Fruit fly (Drosophila melanogaster): Measurements from ENCODE around the gene CG5292.

Gene CG5292

DNA sequence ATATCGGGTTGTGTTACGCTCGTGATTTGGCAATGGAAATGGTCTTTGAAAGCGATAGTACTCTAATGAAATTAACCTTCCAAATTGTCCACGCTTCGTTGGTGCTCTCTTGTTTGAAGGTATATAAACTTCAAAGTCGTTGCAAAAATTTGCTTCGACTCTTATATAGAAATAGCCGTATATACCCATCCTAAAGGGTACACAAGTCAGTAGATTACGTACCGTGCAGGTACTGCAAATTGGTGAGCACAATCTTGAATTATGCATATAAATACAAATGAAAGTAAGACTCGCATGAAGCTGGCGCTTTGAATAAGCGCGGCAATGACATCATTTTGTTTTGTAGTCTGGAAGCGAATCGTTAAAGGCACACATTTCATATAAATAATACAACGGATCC is 35.4 kb upstream of the CG5292 start:
- no peak for TF ChIP-seq CG11294 (GFP tag; IDR thresholded peaks at IDR 0.05)
- no peak for TF ChIP-seq CG16779 (tag; optimal IDR thresholded peaks at IDR 0.05)
- TF ChIP-seq Met (GFP tag; optimal IDR thresholded peaks at IDR 0.05): peak; percentile 35
- TF ChIP-seq Eip78C (GFP tag): peak; percentile 55
- TF ChIP-seq vri (GFP tag; optimal IDR thresholded peaks at IDR 0.05): peak; percentile 40
- no peak for TF ChIP-seq CG11902 (GFP tag; optimal IDR thresholded peaks at IDR 0.05)
- TF ChIP-seq CG7368 (GFP tag; optimal IDR thresholded peaks at IDR 0.05): no peak
- peak; percentile 14 for TF ChIP-seq esn (GFP tag; optimal IDR thresholded peaks at IDR 0.05)

DNA sequence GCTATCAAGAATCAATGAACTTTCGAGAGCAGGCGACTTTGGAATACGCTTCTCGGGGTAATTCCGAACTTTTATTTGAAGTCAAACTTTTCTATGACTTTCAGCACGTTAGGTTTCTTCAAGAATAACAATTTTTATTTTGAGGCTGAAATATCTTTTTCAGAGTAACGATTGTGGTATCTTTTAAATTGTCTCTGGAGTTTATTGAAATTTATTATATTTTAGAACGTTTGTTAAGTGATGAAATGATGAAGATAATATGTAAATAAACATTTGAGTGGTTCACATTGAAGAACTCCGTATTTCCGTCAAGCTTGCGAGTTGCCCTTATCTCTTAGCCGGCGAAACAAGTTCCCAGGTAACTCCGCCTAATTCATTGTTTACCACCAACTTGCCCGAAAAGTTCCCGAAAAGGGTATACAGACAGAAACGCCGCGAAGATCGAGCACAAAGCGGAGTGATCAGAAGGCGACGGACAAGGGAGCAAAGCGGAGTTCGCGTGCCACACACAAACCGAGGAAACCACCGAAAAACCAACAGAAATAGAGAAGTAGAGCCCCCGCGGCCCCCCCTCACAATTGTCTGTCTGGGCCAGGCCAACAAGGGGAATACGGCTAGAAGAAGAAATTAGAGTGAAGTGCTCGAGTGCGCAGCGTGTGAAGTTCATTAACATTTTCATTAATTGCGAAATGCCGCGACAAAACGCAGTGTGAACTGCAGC is 33.9 kb upstream of the CG5292 start:
- TF ChIP-seq Hr4 (GFP tag; optimal IDR thresholded peaks at IDR 0.05) (peak; percentile 35), CG32006 (GFP tag; optimal IDR thresholded peaks at IDR 0.05) (peak; percentile 63), Smox (GFP tag; optimal IDR thresholded peaks at IDR 0.05) (peak; percentile 20), fd59A (GFP tag; optimal IDR thresholded peaks at IDR 0.05) (peak; percentile 69), CG8632 (GFP tag; optimal IDR thresholded peaks at IDR 0.05) (peak; percentile 51), Eip93F (GFP tag; optimal IDR thresholded peaks at IDR 0.05) (no peak), Sox15 (GFP tag; optimal IDR thresholded peaks at IDR 0.05) (peak; percentile 37), dsx (GFP tag; optimal IDR thresholded peaks at IDR 0.05; ENCODE audit: poor library complexity, severe bottlenecking) (peak; percentile 63), vri (GFP tag; optimal IDR thresholded peaks at IDR 0.05) (peak; percentile 62), Sox102F (GFP tag; optimal IDR thresholded peaks at IDR 0.05) (peak; percentile 77), CG11762 (GFP tag; optimal IDR thresholded peaks at IDR 0.05; ENCODE audit: insufficient read depth) (no peak), CG11902 (GFP tag; optimal IDR thresholded peaks at IDR 0.05) (peak; percentile 43), dac (GFP tag; optimal IDR thresholded peaks at IDR 0.05) (no peak), Ets96B (tag; optimal IDR thresholded peaks at IDR 0.05) (peak; percentile 59), CG16779 (tag; optimal IDR thresholded peaks at IDR 0.05) (no peak), CG6854 (GFP tag; optimal IDR thresholded peaks at IDR 0.05) (peak; percentile 14), Blimp-1 (GFP tag; optimal IDR thresholded peaks at IDR 0.05) (peak; percentile 15), Hr38 (GFP tag; optimal IDR thresholded peaks at IDR 0.05) (no peak), Lpt (GFP tag; optimal IDR thresholded peaks at IDR 0.05) (no peak), CG8119 (GFP tag; IDR thresholded peaks at IDR 0.05) (no peak), Hr39 (GFP tag; optimal IDR thresholded peaks at IDR 0.05) (peak; percentile 69), net (GFP tag; optimal IDR thresholded peaks at IDR 0.05) (peak; percentile 54), CG8319 (GFP tag; optimal IDR thresholded peaks at IDR 0.05) (peak; percentile 33), CG11294 (GFP tag; IDR thresholded peaks at IDR 0.05) (no peak), CG7368 (GFP tag; optimal IDR thresholded peaks at IDR 0.05) (no peak), CG10631 (GFP tag; optimal IDR thresholded peaks at IDR 0.05) (peak; percentile 43), CG9139 (GFP tag; optimal IDR thresholded peaks at IDR 0.05) (peak; percentile 39), Eip78C (GFP tag) (peak; percentile 92), CG6276 (GFP tag; optimal IDR thresholded peaks at IDR 0.05) (peak; percentile 37), ss (GFP tag; optimal IDR thresholded peaks at IDR 0.05) (peak; percentile 32 to 38), acj6 (GFP tag; optimal IDR thresholded peaks at IDR 0.05) (peak; percentile 64), CG1621 (tag; optimal IDR thresholded peaks at IDR 0.05) (peak; percentile 10), CG3032 (tag; optimal IDR thresholded peaks at IDR 0.05) (peak; percentile 74), spab (GFP tag; optimal IDR thresholded peaks at IDR 0.05) (peak; percentile 61), Met (GFP tag; optimal IDR thresholded peaks at IDR 0.05) (peak; percentile 83), eg (GFP tag; IDR thresholded peaks at IDR 0.05) (no peak), Sox14 (GFP tag; optimal IDR thresholded peaks at IDR 0.05) (peak; percentile 75), Eip75B (GFP tag; optimal IDR thresholded peaks at IDR 0.05) (peak; percentile 57), pdm3 (GFP tag; optimal IDR thresholded peaks at IDR 0.05) (peak; percentile 71), Gug (GFP tag; IDR thresholded peaks at IDR 0.05) (no peak), lz (GFP tag; optimal IDR thresholded peaks at IDR 0.05) (peak; percentile 68), CG3919 (GFP tag; optimal IDR thresholded peaks at IDR 0.05) (peak; percentile 55), CG6163 (GFP tag; IDR thresholded peaks at IDR 0.05) (0 out of 3 replicates have a peak, but pooled peaks have one; percentile 33), CG31627 (GFP tag; optimal IDR thresholded peaks at IDR 0.05) (peak; percentile 75), OdsH (GFP tag; optimal IDR thresholded peaks at IDR 0.05) (peak; percentile 58), topi (GFP tag; optimal IDR thresholded peaks at IDR 0.05) (peak; percentile 79), esn (GFP tag; optimal IDR thresholded peaks at IDR 0.05) (peak; percentile 83)

All from whole organism, prepupa.